Fruit fly (Drosophila melanogaster) whole organism, embryonic: ENCODE measurements around the gene bor.

Experiments
- Aef1 ChIP-seq: fragments of 200-800 bp; sonication (Bioruptor generic); IDR thresholded peaks from 3 replicates; pipeline ENCODE4 v1.3.6; 2022; ENCODE audit warnings: missing biosample characterization, missing genetic modification characterization
- BtbVII ChIP-seq: fragments of 200-800 bp; sonication (Bioruptor generic); optimal IDR thresholded peaks from 3 replicates; lab custom pipeline; 2017; ENCODE audit warnings: missing biosample characterization, mild to moderate bottlenecking, missing genetic modification characterization
- CG10565 ChIP-seq: fragments of 200-800 bp; sonication (Bioruptor generic); optimal IDR thresholded peaks from 3 replicates; lab custom pipeline; 2016; ENCODE audit warnings: missing biosample characterization, mild to moderate bottlenecking, missing genetic modification characterization
- CG10959 ChIP-seq: fragments of 200-800 bp; sonication (Bioruptor generic); IDR thresholded peaks from 2 replicates; pipeline ENCODE4 v1.3.6; 2022; ENCODE audit warnings: missing biosample characterization, missing genetic modification characterization
- CG12155 ChIP-seq: fragments of 200-800 bp; sonication (Bioruptor generic); optimal IDR thresholded peaks from 3 replicates; lab custom pipeline; 2016; ENCODE audit warnings: missing biosample characterization, missing genetic modification characterization
- CG1603 ChIP-seq: fragments of 200-800 bp; sonication (Bioruptor generic); optimal IDR thresholded peaks from 2 replicates; lab custom pipeline; 2019; ENCODE audit warnings: missing biosample characterization, mild to moderate bottlenecking, missing genetic modification characterization, moderate library complexity
- CG17328 ChIP-seq: fragments of 200-800 bp; sonication (Bioruptor generic); IDR thresholded peaks from 2 replicates; pipeline ENCODE4 v1.3.6; 2022; ENCODE audit warnings: missing biosample characterization, missing genetic modification characterization
- CG17612 ChIP-seq: fragments of 200-800 bp; sonication (Bioruptor generic); IDR thresholded peaks from 2 replicates; pipeline ENCODE4 v1.3.6; 2022; ENCODE audit warnings: missing biosample characterization, missing genetic modification characterization
- CG3065 ChIP-seq: fragments of 200-800 bp; sonication (Bioruptor generic); optimal IDR thresholded peaks from 2 replicates; lab custom pipeline; 2016; ENCODE audit warnings: missing biosample characterization, missing genetic modification characterization
- CG31224 ChIP-seq: fragments of 200-800 bp; sonication (Bioruptor generic); IDR thresholded peaks from 2 replicates; pipeline ENCODE4 v1.3.6; 2022; ENCODE audit warnings: missing biosample characterization, missing genetic modification characterization
- CG32772 ChIP-seq: fragments of 200-800 bp; sonication (Bioruptor generic); IDR thresholded peaks from 2 replicates; pipeline ENCODE4 v1.3.6; 2022; ENCODE audit warnings: missing biosample characterization, missing genetic modification characterization
- CG4282 ChIP-seq: fragments of 200-800 bp; sonication (Bioruptor generic); optimal IDR thresholded peaks from 2 replicates; lab custom pipeline; 2016; ENCODE audit warnings: missing biosample characterization, missing genetic modification characterization
- CG4730 ChIP-seq: fragments of 200-800 bp; sonication (Bioruptor generic); IDR thresholded peaks from 2 replicates; pipeline ENCODE4 v1.3.6; 2022; ENCODE audit warnings: missing biosample characterization, missing genetic modification characterization
- CG4854 ChIP-seq: fragments of 200-800 bp; sonication (Bioruptor generic); optimal IDR thresholded peaks from 2 replicates; lab custom pipeline; 2016; ENCODE audit warnings: missing biosample characterization, missing genetic modification characterization, inconsistent platforms
- CG6791 ChIP-seq: fragments of 200-800 bp; sonication (Bioruptor generic); IDR thresholded peaks from 3 replicates; pipeline ENCODE4 v1.3.6; 2022; ENCODE audit warnings: missing biosample characterization, missing genetic modification characterization; ENCODE audit not compliant: partially characterized antibody
- Dip3 ChIP-seq: fragments of 200-800 bp; sonication (Bioruptor generic); optimal IDR thresholded peaks from 3 replicates; lab custom pipeline; 2016; ENCODE audit warnings: missing biosample characterization, missing genetic modification characterization
- Dll ChIP-seq: fragments of 200-800 bp; sonication (Bioruptor generic); IDR thresholded peaks from 4 replicates; pipeline ENCODE4 v1.3.6; 2022; ENCODE audit warnings: missing biosample characterization, missing genetic modification characterization; ENCODE audit not compliant: partially characterized antibody
- Dref ChIP-seq: fragments of 200-800 bp; sonication (Bioruptor generic); IDR thresholded peaks from 2 replicates; pipeline ENCODE4 v1.3.6; 2022; ENCODE audit warnings: missing biosample characterization, missing genetic modification characterization
- Drgx ChIP-seq: fragments of 200-800 bp; sonication (Bioruptor generic); IDR thresholded peaks from 2 replicates; pipeline ENCODE4 v1.3.6; 2022; ENCODE audit warnings: missing biosample characterization, missing genetic modification characterization
- ERR ChIP-seq: fragments of 200-800 bp; sonication (Bioruptor generic); optimal IDR thresholded peaks from 2 replicates; lab custom pipeline; 2016; ENCODE audit warnings: missing biosample characterization, missing genetic modification characterization
- Fer1 ChIP-seq: fragments of 200-800 bp; sonication (Bioruptor generic); optimal IDR thresholded peaks from 2 replicates; lab custom pipeline; 2017; ENCODE audit warnings: missing biosample characterization, mild to moderate bottlenecking, missing genetic modification characterization
- Fer2 ChIP-seq: fragments of 200-800 bp; sonication (Bioruptor generic); optimal IDR thresholded peaks from 2 replicates; lab custom pipeline; 2018; ENCODE audit warnings: missing biosample characterization, mild to moderate bottlenecking, missing genetic modification characterization, moderate library complexity
- Gsc ChIP-seq: fragments of 200-800 bp; sonication (Bioruptor generic); IDR thresholded peaks from 2 replicates; pipeline ENCODE4 v1.3.6; 2022; ENCODE audit warnings: missing biosample characterization, missing genetic modification characterization
- HLH3B ChIP-seq: fragments of 200-800 bp; sonication (Bioruptor generic); IDR thresholded peaks from 2 replicates; pipeline ENCODE4 v1.3.6; 2022; ENCODE audit warnings: missing biosample characterization, missing genetic modification characterization
- HLH54F ChIP-seq: fragments of 200-800 bp; sonication (Bioruptor generic); optimal IDR thresholded peaks from 3 replicates; lab custom pipeline; 2016; ENCODE audit warnings: missing biosample characterization, missing genetic modification characterization
- Hr39 ChIP-seq: fragments of >200 bp; optimal IDR thresholded peaks from 2 replicates; lab custom pipeline; 2017
- Kr ChIP-seq: fragments of 200-800 bp; sonication (Bioruptor generic); optimal IDR thresholded peaks from 2 replicates; lab custom pipeline; 2017; ENCODE audit warnings: missing biosample characterization, mild to moderate bottlenecking, missing genetic modification characterization
- Mrtf ChIP-seq: fragments of 200-800 bp; sonication (Bioruptor generic); IDR thresholded peaks from 3 replicates; pipeline ENCODE4 v1.3.6; 2022; ENCODE audit warnings: missing biosample characterization, missing genetic modification characterization
- NfI ChIP-seq: fragments of 200-800 bp; sonication (Bioruptor generic); optimal IDR thresholded peaks from 3 replicates; lab custom pipeline; 2018; ENCODE audit warnings: missing biosample characterization, mild to moderate bottlenecking, missing genetic modification characterization, moderate library complexity
- PHDP ChIP-seq: fragments of 200-800 bp; sonication (Bioruptor generic); optimal IDR thresholded peaks from 3 replicates; lab custom pipeline; 2018; ENCODE audit warnings: missing biosample characterization, mild to moderate bottlenecking, missing genetic modification characterization, moderate library complexity
- Poxn ChIP-seq: fragments of 200-800 bp; sonication (Bioruptor generic); IDR thresholded peaks from 2 replicates; pipeline ENCODE4 v1.3.6; 2022; ENCODE audit warnings: missing biosample characterization, missing genetic modification characterization
- ase ChIP-seq: fragments of 200-800 bp; sonication (Bioruptor generic); IDR thresholded peaks from 3 replicates; pipeline ENCODE4 v1.3.6; 2022; ENCODE audit warnings: missing biosample characterization, missing genetic modification characterization
- bsh ChIP-seq, 2 experiments: fragments of 200-800 bp; sonication (Bioruptor generic); optimal IDR thresholded peaks; 2 replicates each; lab custom pipeline; 2017 to 2018; ENCODE audit warnings: mild to moderate bottlenecking in 2 of 2, missing biosample characterization in 2 of 2, missing genetic modification characterization in 2 of 2, moderate library complexity in 1 of 2
- crp ChIP-seq, 2 experiments: fragments of 200-800 bp; sonication (Bioruptor generic); optimal IDR thresholded peaks; 2 replicates in 1 of 2; 3 replicates in 1 of 2; lab custom pipeline; 2017; ENCODE audit warnings: missing biosample characterization in 2 of 2, missing genetic modification characterization in 2 of 2, mild to moderate bottlenecking in 1 of 2, moderate library complexity in 1 of 2
- dan ChIP-seq: fragments of 200-800 bp; sonication (Bioruptor generic); IDR thresholded peaks from 2 replicates; pipeline ENCODE4 v1.3.6; 2022; ENCODE audit warnings: missing biosample characterization, missing genetic modification characterization
- disco-r ChIP-seq: fragments of 200-800 bp; sonication (Bioruptor generic); optimal IDR thresholded peaks from 2 replicates; lab custom pipeline; 2016; ENCODE audit warnings: missing biosample characterization, missing genetic modification characterization
- gcm ChIP-seq: fragments of 200-800 bp; sonication (Bioruptor generic); optimal IDR thresholded peaks from 2 replicates; lab custom pipeline; 2019; ENCODE audit warnings: missing biosample characterization, mild to moderate bottlenecking, missing genetic modification characterization, moderate library complexity
- hb ChIP-seq: fragments of 200-800 bp; sonication (Bioruptor generic); IDR thresholded peaks from 3 replicates; pipeline ENCODE4 v1.3.6; 2022; ENCODE audit warnings: missing biosample characterization, missing genetic modification characterization; ENCODE audit not compliant: partially characterized antibody
- insv ChIP-seq, 2 experiments: fragments of 200-800 bp; sonication (Bioruptor generic); optimal IDR thresholded peaks; 3 replicates each; lab custom pipeline; 2016 to 2018; ENCODE audit warnings: missing biosample characterization in 2 of 2, missing genetic modification characterization in 2 of 2
- klu ChIP-seq: fragments of 200-800 bp; sonication (Bioruptor generic); IDR thresholded peaks from 2 replicates; pipeline ENCODE4 v1.3.6; 2022; ENCODE audit warnings: missing biosample characterization, missing genetic modification characterization
- odd ChIP-seq: fragments of 200-800 bp; sonication (Bioruptor generic); optimal IDR thresholded peaks from 2 replicates; lab custom pipeline; 2017; ENCODE audit warnings: missing biosample characterization, mild to moderate bottlenecking, missing genetic modification characterization
- sc ChIP-seq, 3 experiments: fragments of >200 bp in 2 of 3; fragments of 200-800 bp in 1 of 3; sonication (Bioruptor generic) in 1 of 3; optimal IDR thresholded peaks; 2 replicates in 2 of 3; 3 replicates in 1 of 3; lab custom pipeline; 2017; ENCODE audit warnings: mild to moderate bottlenecking in 1 of 3, missing biosample characterization in 1 of 3, missing genetic modification characterization in 1 of 3, missing genetic modification reagents in 1 of 3
- stwl ChIP-seq: fragments of 200-800 bp; sonication (Bioruptor generic); optimal IDR thresholded peaks from 3 replicates; lab custom pipeline; 2018; ENCODE audit warnings: missing biosample characterization, mild to moderate bottlenecking, missing genetic modification characterization, moderate library complexity
- tna ChIP-seq: fragments of 200-800 bp; sonication (Bioruptor generic); IDR thresholded peaks from 2 replicates; pipeline ENCODE4 v1.3.6; 2022; ENCODE audit warnings: missing biosample characterization, missing genetic modification characterization; ENCODE audit not compliant: partially characterized antibody
- trem ChIP-seq: fragments of 200-800 bp; optimal IDR thresholded peaks from 3 replicates; lab custom pipeline; 2019; ENCODE audit warnings: missing biosample characterization, mild to moderate bottlenecking, missing genetic modification characterization, moderate library complexity
- tx ChIP-seq: fragments of 200-800 bp; sonication (Bioruptor generic); optimal IDR thresholded peaks from 2 replicates; lab custom pipeline; 2016; ENCODE audit warnings: missing biosample characterization, missing genetic modification characterization
- unpg ChIP-seq: fragments of 200-800 bp; sonication (Bioruptor generic); optimal IDR thresholded peaks from 3 replicates; lab custom pipeline; 2018; ENCODE audit warnings: missing biosample characterization, mild to moderate bottlenecking, missing genetic modification characterization, moderate library complexity

Gene bor

DNA sequence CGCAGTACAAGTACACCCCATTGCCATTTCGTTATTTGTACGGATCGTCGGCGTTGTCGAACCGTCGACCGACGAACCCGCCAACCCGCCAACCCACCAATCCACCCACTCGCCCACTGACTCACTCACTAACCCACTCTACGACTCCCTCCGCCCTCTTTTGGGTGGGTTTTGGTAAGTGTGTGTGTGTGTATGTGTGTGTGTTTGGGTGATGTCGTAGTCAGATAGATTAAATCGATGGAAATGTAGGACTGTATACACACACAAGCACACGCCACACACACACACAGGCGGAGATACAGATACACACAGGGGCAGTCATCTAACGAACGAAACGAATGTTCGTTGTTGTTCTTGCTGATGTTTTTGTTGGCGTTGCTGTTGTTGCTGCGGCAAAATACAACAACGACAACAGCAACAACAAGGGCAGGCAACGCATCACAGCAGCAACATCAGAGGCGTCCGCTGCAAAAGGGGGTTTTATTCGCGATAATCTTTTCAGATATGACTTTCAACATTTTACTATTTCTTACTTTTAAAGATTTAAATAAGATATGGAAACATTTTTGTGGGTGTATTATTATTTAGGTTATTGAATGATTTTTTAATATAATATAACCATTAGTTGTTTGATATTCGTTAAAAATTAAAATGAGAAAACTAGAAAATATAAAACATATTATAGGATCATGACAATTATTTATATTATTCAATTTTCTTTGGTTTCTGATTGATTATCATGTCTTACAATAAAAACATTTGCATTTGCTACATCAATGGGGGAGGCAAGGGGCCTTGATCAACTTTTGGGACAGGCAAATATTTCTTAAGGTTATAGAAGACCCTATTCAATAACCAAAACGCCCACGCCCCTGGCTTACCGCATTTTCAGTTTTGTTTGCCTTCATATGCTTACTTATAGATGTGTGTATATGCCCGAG, 42.3 kb downstream of the bor start (continued):
- no peak for TF ChIP-seq sc (optimal IDR thresholded peaks at IDR 0.05; lab: Kevin White, UChicago)
- peak; percentile 96 for TF ChIP-seq sc (GFP tag; optimal IDR thresholded peaks at IDR 0.05; lab: Kevin White, UChicago)
- TF ChIP-seq gcm (GFP tag; lab: Kevin White, UChicago), result peak; percentile 88
- TF ChIP-seq Gsc (GFP tag; lab: Robert Waterston, UW), result 0 out of 2 replicates have a peak, but pooled peaks have one; percentile 34
- TF ChIP-seq tna (GFP tag; lab: Robert Waterston, UW), result no peak
- TF ChIP-seq BtbVII (GFP tag; lab: Kevin White, UChicago), result peak; percentile 95
- TF ChIP-seq klu (GFP tag; lab: Robert Waterston, UW), result no peak
- peak; percentile 70 for TF ChIP-seq trem (tag; lab: Kevin White, UChicago)
- TF ChIP-seq unpg (GFP tag; lab: Kevin White, UChicago), result peak; percentile 79
- TF ChIP-seq Aef1, result peak; percentile 94
- peak; percentile 12 for TF ChIP-seq CG4854 (GFP tag; lab: Kevin White, UChicago)
- peak; percentile 65 for TF ChIP-seq Kr (GFP tag; lab: Kevin White, UChicago)
- TF ChIP-seq stwl (tag; lab: Kevin White, UChicago), result no peak
- no peak for TF ChIP-seq CG4282
- peak; percentile 90 for TF ChIP-seq NfI (GFP tag; lab: Kevin White, UChicago)
- TF ChIP-seq Hr39, result no peak
- peak; percentile 51; the same call in 1 of the 3 replicates for TF ChIP-seq ase (GFP tag; lab: Robert Waterston, UW)
- no peak for TF ChIP-seq Dip3 (GFP tag; lab: Kevin White, UChicago)
- peak; percentile 66 for TF ChIP-seq CG17328 (GFP tag; lab: Robert Waterston, UW)
- TF ChIP-seq bsh (GFP tag; optimal IDR thresholded peaks at IDR 0.05; lab: Kevin White, UChicago), result peak; percentile 76 to 89
- no peak for TF ChIP-seq CG10959
- peak; percentile 67 for TF ChIP-seq CG4730 (GFP tag; lab: Robert Waterston, UW)
- no peak for TF ChIP-seq HLH54F
- peak; percentile 89 for TF ChIP-seq PHDP (tag; lab: Kevin White, UChicago)
- TF ChIP-seq tx (GFP tag; lab: Kevin White, UChicago), result peak; percentile 39
- TF ChIP-seq Dref (GFP tag; lab: Robert Waterston, UW), result peak; percentile 11; the same call in 1 of the 2 replicates
- peak; percentile 19 for TF ChIP-seq CG1603
- TF ChIP-seq CG6791 (GFP tag; lab: Robert Waterston, UW), result no peak
- peak; percentile 54 for TF ChIP-seq CG31224 (GFP tag; lab: Robert Waterston, UW)
- TF ChIP-seq odd (GFP tag; lab: Kevin White, UChicago), result peak; percentile 97
- TF ChIP-seq insv (GFP tag; optimal IDR thresholded peaks at IDR 0.05; lab: Kevin White, UChicago), result peak in 1 of 2 experiments; percentile 77
- peak; percentile 71 for TF ChIP-seq Mrtf
- TF ChIP-seq Fer2 (tag; lab: Kevin White, UChicago), result peak; percentile 71
- peak; percentile 9 for TF ChIP-seq CG10565 (GFP tag; lab: Kevin White, UChicago)
- TF ChIP-seq dan, result no peak
- no peak for TF ChIP-seq ERR (GFP tag; lab: Kevin White, UChicago)
- TF ChIP-seq disco-r (GFP tag; lab: Kevin White, UChicago), result no peak
- TF ChIP-seq HLH3B (GFP tag; lab: Robert Waterston, UW), result peak; percentile 76; the same call in 1 of the 2 replicates
- no peak; the same call in 1 of the 2 replicates for TF ChIP-seq CG17612 (GFP tag; lab: Robert Waterston, UW)
- TF ChIP-seq hb (GFP tag; lab: Robert Waterston, UW), result no peak
- TF ChIP-seq CG3065 (GFP tag; lab: Kevin White, UChicago), result peak; percentile 32
- peak; percentile 86 for TF ChIP-seq Fer1 (GFP tag; lab: Kevin White, UChicago)
- peak; percentile 74 for TF ChIP-seq CG12155
- TF ChIP-seq CG32772 (GFP tag; lab: Robert Waterston, UW), result peak; percentile 79
- peak; percentile 64 for TF ChIP-seq Drgx (GFP tag; lab: Robert Waterston, UW)
- peak in 1 of 2 experiments; percentile 49 for TF ChIP-seq crp (GFP tag; optimal IDR thresholded peaks at IDR 0.05; lab: Kevin White, UChicago)
- TF ChIP-seq Dll, result no peak
- 0 out of 2 replicates have a peak, but pooled peaks have one; percentile 41 for TF ChIP-seq Poxn (GFP tag; lab: Robert Waterston, UW)
